Worm (Caenorhabditis elegans) whole organism, L1 larva: ENCODE data around the gene Y45G5AM.5.
A peak's percentile ranks its signal among the peaks of the same experiment; 100 is the strongest.

Source experiments
- C34B4.2 ChIP-seq: sonication (generic microtip); optimal IDR thresholded peaks from 2 replicates; lab custom pipeline; 2017; ENCODE audit warnings: mild to moderate bottlenecking, missing genetic modification characterization, missing compliant biosample characterization
- Y116A8C.19 ChIP-seq: sonication (generic microtip); optimal IDR thresholded peaks from 2 replicates; lab custom pipeline; 2016; ENCODE audit warnings: missing compliant biosample characterization, missing genetic modification characterization, borderline replicate concordance
- aha-1 ChIP-seq: fragments of 150-350 bp; optimal IDR thresholded peaks from 2 replicates; lab custom pipeline; 2014; ENCODE audit warnings: missing biosample characterization, missing genetic modification characterization
- alr-1 ChIP-seq: fragments of 200-800 bp; sonication (Bioruptor generic); optimal IDR thresholded peaks from 2 replicates; lab custom pipeline; 2018; ENCODE audit warnings: borderline replicate concordance, mild to moderate bottlenecking, missing genetic modification characterization, missing compliant biosample characterization
- ces-1 ChIP-seq: fragments of 150-350 bp; optimal IDR thresholded peaks from 2 replicates; lab custom pipeline; 2014; ENCODE audit warnings: missing biosample characterization, missing genetic modification reagents, missing genetic modification characterization
- dpl-1 ChIP-seq, 3 experiments: fragments of 150-350 bp in 2 of 3; sonication (generic microtip) in 1 of 3; optimal IDR thresholded peaks; 2 replicates each; lab custom pipeline; 2014 to 2017; ENCODE audit warnings: missing biosample characterization in 3 of 3, missing genetic modification characterization in 3 of 3, missing genetic modification reagents in 3 of 3
- dsc-1 ChIP-seq: sonication (generic microtip); optimal IDR thresholded peaks from 2 replicates; lab custom pipeline; 2016; ENCODE audit warnings: mild to moderate bottlenecking, missing genetic modification characterization, missing compliant biosample characterization
- efl-1 ChIP-seq, 4 experiments: fragments of 150-350 bp; optimal IDR thresholded peaks in 3 of 4; peaks in 1 of 4; 1 replicate in 1 of 4; 2 replicates in 3 of 4; lab custom pipeline; 2014; ENCODE audit warnings: missing biosample characterization in 2 of 4, missing genetic modification characterization in 2 of 4, missing genetic modification reagents in 2 of 4
- efl-3 ChIP-seq: fragments of 200-800 bp; sonication (Bioruptor generic); optimal IDR thresholded peaks from 2 replicates; lab custom pipeline; 2018; ENCODE audit warnings: mild to moderate bottlenecking, missing genetic modification characterization, missing compliant biosample characterization
- egl-27 ChIP-seq, 2 experiments: fragments of 150-350 bp in 1 of 2; sonication (generic microtip); optimal IDR thresholded peaks; 3 replicates each; lab custom pipeline; 2017 to 2018; ENCODE audit warnings: missing biosample characterization in 2 of 2, missing genetic modification characterization in 2 of 2, missing genetic modification reagents in 2 of 2
- elt-2 ChIP-seq: sonication (generic microtip); optimal IDR thresholded peaks from 2 replicates; lab custom pipeline; 2016; ENCODE audit warnings: missing genetic modification characterization, mild to moderate bottlenecking, inconsistent platforms, missing compliant biosample characterization, missing genetic modification reagents
- elt-3 ChIP-seq, 6 experiments: fragments of 150-350 bp in 1 of 6; sonication (generic microtip); optimal IDR thresholded peaks; 2 replicates each; lab custom pipeline; 2017 to 2018; ENCODE audit warnings: missing biosample characterization in 6 of 6, missing genetic modification characterization in 6 of 6, inconsistent platforms in 1 of 6
- fkh-8 ChIP-seq: sonication (generic microtip); optimal IDR thresholded peaks from 2 replicates; lab custom pipeline; 2016; ENCODE audit warnings: mild to moderate bottlenecking, missing genetic modification characterization, missing compliant biosample characterization
- hlh-17 ChIP-seq: fragments of 200-800 bp; sonication (Bioruptor generic); optimal IDR thresholded peaks from 2 replicates; lab custom pipeline; 2018; ENCODE audit warnings: missing genetic modification characterization, mild to moderate bottlenecking, missing compliant biosample characterization, moderate library complexity, borderline replicate concordance
- irx-1 ChIP-seq: sonication (generic microtip); optimal IDR thresholded peaks from 2 replicates; lab custom pipeline; 2016; ENCODE audit warnings: missing genetic modification characterization, missing compliant biosample characterization
- isw-1 ChIP-seq: fragments of 200-800 bp; sonication (Bioruptor generic); IDR thresholded peaks from 2 replicates; pipeline ENCODE4 v1.3.6; 2022; ENCODE audit warnings: missing genetic modification characterization, missing compliant biosample characterization
- lin-13 ChIP-seq: fragments of 150-350 bp; optimal IDR thresholded peaks from 2 replicates; lab custom pipeline; 2014; ENCODE audit warnings: missing biosample characterization, missing genetic modification reagents, missing genetic modification characterization
- lin-14 ChIP-seq: fragments of 200-800 bp; sonication (Bioruptor generic); optimal IDR thresholded peaks from 2 replicates; lab custom pipeline; 2018; ENCODE audit warnings: mild to moderate bottlenecking, missing genetic modification characterization, moderate library complexity, missing compliant biosample characterization
- lin-35 ChIP-seq, 2 experiments: fragments of 150-350 bp; optimal IDR thresholded peaks; 2 replicates each; lab custom pipeline; 2014; ENCODE audit warnings: missing biosample characterization in 2 of 2, missing genetic modification characterization in 2 of 2, missing genetic modification reagents in 2 of 2
- lir-3 ChIP-seq: sonication (generic microtip); optimal IDR thresholded peaks from 2 replicates; lab custom pipeline; 2016; ENCODE audit warnings: mild to moderate bottlenecking, missing genetic modification characterization, moderate library complexity, missing compliant biosample characterization; ENCODE audit not compliant: poor library complexity
- mdl-1 ChIP-seq, 2 experiments: fragments of 150-350 bp; optimal IDR thresholded peaks; 2 replicates each; lab custom pipeline; 2014 to 2017; ENCODE audit warnings: missing biosample characterization in 2 of 2, missing genetic modification characterization in 2 of 2, inconsistent platforms in 1 of 2
- nhr-11 ChIP-seq: fragments of 150-350 bp; optimal IDR thresholded peaks from 2 replicates; lab custom pipeline; 2014; ENCODE audit warnings: missing biosample characterization, missing genetic modification characterization
- nhr-19 ChIP-seq: fragments of 200-800 bp; sonication (Bioruptor generic); conservative IDR thresholded peaks from 2 replicates; pipeline ENCODE4 v1.3.6; 2022; ENCODE audit warnings: missing genetic modification characterization, missing compliant biosample characterization
- nhr-20 ChIP-seq: sonication (generic microtip); optimal IDR thresholded peaks from 2 replicates; lab custom pipeline; 2016; ENCODE audit warnings: mild to moderate bottlenecking, missing genetic modification characterization, missing compliant biosample characterization
- nhr-28 ChIP-seq: fragments of 150-350 bp; optimal IDR thresholded peaks from 2 replicates; lab custom pipeline; 2014; ENCODE audit warnings: missing biosample characterization, missing genetic modification characterization
- nhr-47 ChIP-seq: sonication (generic microtip); optimal IDR thresholded peaks from 2 replicates; lab custom pipeline; 2016; ENCODE audit warnings: mild to moderate bottlenecking, missing genetic modification characterization, moderate library complexity, missing compliant biosample characterization
- nhr-71 ChIP-seq: sonication (generic microtip); optimal IDR thresholded peaks from 2 replicates; lab custom pipeline; 2016; ENCODE audit warnings: mild to moderate bottlenecking, missing genetic modification characterization, moderate library complexity, missing compliant biosample characterization
- nhr-76 ChIP-seq: sonication (generic microtip); optimal IDR thresholded peaks from 2 replicates; lab custom pipeline; 2017; ENCODE audit warnings: missing biosample characterization, missing genetic modification characterization
- nhr-84 ChIP-seq: sonication (generic microtip); optimal IDR thresholded peaks from 2 replicates; lab custom pipeline; 2017; ENCODE audit warnings: missing biosample characterization, missing genetic modification characterization
- nhr-90 ChIP-seq: sonication (generic microtip); optimal IDR thresholded peaks from 2 replicates; lab custom pipeline; 2016; ENCODE audit warnings: mild to moderate bottlenecking, missing genetic modification characterization, missing compliant biosample characterization; ENCODE audit not compliant: poor library complexity
- pag-3 ChIP-seq: sonication (generic microtip); optimal IDR thresholded peaks from 2 replicates; lab custom pipeline; 2017; ENCODE audit warnings: missing genetic modification characterization, mild to moderate bottlenecking, missing compliant biosample characterization, antibody characterized with exemption, borderline replicate concordance; ENCODE audit not compliant: insufficient read depth
- skn-1 ChIP-seq: fragments of 150-350 bp; optimal IDR thresholded peaks from 2 replicates; lab custom pipeline; 2014; ENCODE audit warnings: missing biosample characterization, missing genetic modification characterization
- snpc-4 ChIP-seq: fragments of 150-350 bp; optimal IDR thresholded peaks from 2 replicates; lab custom pipeline; 2014; ENCODE audit warnings: missing biosample characterization, missing genetic modification characterization
- snu-23 ChIP-seq: sonication (generic microtip); optimal IDR thresholded peaks from 2 replicates; lab custom pipeline; 2016; ENCODE audit warnings: missing genetic modification characterization, missing compliant biosample characterization
- sox-4 ChIP-seq: sonication (generic microtip); optimal IDR thresholded peaks from 2 replicates; lab custom pipeline; 2016; ENCODE audit warnings: missing genetic modification characterization, missing compliant biosample characterization
- swsn-7 ChIP-seq: sonication (generic microtip); optimal IDR thresholded peaks from 2 replicates; lab custom pipeline; 2016; ENCODE audit warnings: missing genetic modification characterization, missing compliant biosample characterization
- tlp-1 ChIP-seq: fragments of 150-350 bp; optimal IDR thresholded peaks from 2 replicates; lab custom pipeline; 2014; ENCODE audit warnings: missing biosample characterization, missing genetic modification characterization
- unc-130 ChIP-seq: fragments of 150-350 bp; optimal IDR thresholded peaks from 2 replicates; lab custom pipeline; 2017; ENCODE audit warnings: missing biosample characterization, missing genetic modification characterization, inconsistent platforms
- unc-62 ChIP-seq: fragments of 150-350 bp; optimal IDR thresholded peaks from 2 replicates; lab custom pipeline; 2014; ENCODE audit warnings: missing biosample characterization, missing genetic modification reagents, missing genetic modification characterization
- unc-86 ChIP-seq: sonication (generic microtip); optimal IDR thresholded peaks from 2 replicates; lab custom pipeline; 2016; ENCODE audit warnings: missing genetic modification characterization, missing compliant biosample characterization
- unc-98 ChIP-seq: fragments of 200-800 bp; sonication (Bioruptor generic); IDR thresholded peaks from 2 replicates; pipeline ENCODE4 v1.3.6; 2022; ENCODE audit warnings: missing genetic modification characterization, missing compliant biosample characterization
- xbp-1 ChIP-seq: sonication (generic microtip); optimal IDR thresholded peaks from 2 replicates; lab custom pipeline; 2016; ENCODE audit warnings: missing genetic modification characterization, missing compliant biosample characterization
- zip-4 ChIP-seq: fragments of 200-800 bp; sonication (Bioruptor generic); optimal IDR thresholded peaks from 2 replicates; lab custom pipeline; 2018; ENCODE audit warnings: mild to moderate bottlenecking, missing genetic modification characterization, moderate library complexity, missing compliant biosample characterization
- ztf-11 ChIP-seq, 2 experiments: sonication (generic microtip); optimal IDR thresholded peaks; 2 replicates each; lab custom pipeline; 2016 to 2017; ENCODE audit warnings: missing genetic modification characterization in 2 of 2, missing biosample characterization in 1 of 2, missing compliant biosample characterization in 1 of 2
- ztf-4 ChIP-seq: fragments of 150-350 bp; optimal IDR thresholded peaks from 2 replicates; lab custom pipeline; 2014; ENCODE audit warnings: missing biosample characterization, missing genetic modification characterization

Y45G5AM.5 gene

DNA sequence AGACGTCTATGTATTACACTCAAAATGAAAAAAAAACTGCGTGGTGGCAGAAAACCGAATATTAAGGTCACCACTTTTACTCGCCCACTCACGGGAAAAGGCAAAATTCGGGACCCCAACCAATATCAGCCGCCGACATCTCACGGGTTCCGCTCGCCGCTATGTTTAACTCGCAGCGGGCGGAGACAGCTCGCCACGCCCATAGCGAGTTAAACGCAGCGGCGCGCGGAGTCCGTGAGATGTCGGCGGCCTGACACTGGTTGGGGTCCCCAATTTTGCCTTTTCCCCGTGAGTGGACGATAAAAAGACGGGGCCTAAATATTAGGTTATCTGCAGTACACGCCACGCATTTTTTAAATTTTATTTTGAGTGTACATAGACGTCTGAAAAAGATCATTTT is 22.4 kb downstream of the Y45G5AM.5 start:
- no peak for TF ChIP-seq swsn-7
- TF ChIP-seq efl-1 (optimal IDR thresholded peaks at IDR 0.05; lab: Kevin White, UChicago) = no peak
- TF ChIP-seq efl-1 (GFP tag; optimal IDR thresholded peaks at IDR 0.05 in 1 of 2; lab: Kevin White, UChicago) = peak in 1 of 2 experiments; percentile 52
- peak; percentile 32 for TF ChIP-seq snpc-4 (tag; lab: Kevin White, UChicago)

DNA sequence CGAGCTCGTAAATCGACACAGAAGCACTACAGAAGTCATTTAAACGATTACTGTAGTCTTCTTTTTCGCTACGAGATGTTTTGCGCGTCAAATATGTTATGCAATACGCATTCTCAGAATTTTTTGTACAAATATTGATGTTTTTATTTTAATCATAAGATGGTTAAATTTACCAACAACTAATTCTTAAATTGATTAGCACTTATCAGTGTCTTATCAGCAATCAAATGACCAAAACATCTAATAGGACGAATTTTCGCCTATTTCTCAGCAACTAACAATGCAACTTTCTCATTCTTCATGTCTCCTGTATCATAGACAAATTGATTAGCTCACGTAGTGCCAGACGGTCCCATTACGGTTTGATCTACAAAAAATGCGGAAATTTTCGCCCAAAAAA is 25.7 kb downstream of the Y45G5AM.5 start:
- TF ChIP-seq unc-98 (no peak), lin-13 (no peak), unc-130 (tag; lab: Kevin White, UChicago) (no peak), elt-2 (no peak), egl-27 (tag; optimal IDR thresholded peaks at IDR 0.05; lab: Kevin White, UChicago) (no peak), nhr-47 (tag; lab: Kevin White, UChicago) (no peak), ces-1 (no peak), nhr-20 (tag; lab: Kevin White, UChicago) (no peak), C34B4.2 (tag; lab: Kevin White, UChicago) (no peak), swsn-7 (no peak)

DNA sequence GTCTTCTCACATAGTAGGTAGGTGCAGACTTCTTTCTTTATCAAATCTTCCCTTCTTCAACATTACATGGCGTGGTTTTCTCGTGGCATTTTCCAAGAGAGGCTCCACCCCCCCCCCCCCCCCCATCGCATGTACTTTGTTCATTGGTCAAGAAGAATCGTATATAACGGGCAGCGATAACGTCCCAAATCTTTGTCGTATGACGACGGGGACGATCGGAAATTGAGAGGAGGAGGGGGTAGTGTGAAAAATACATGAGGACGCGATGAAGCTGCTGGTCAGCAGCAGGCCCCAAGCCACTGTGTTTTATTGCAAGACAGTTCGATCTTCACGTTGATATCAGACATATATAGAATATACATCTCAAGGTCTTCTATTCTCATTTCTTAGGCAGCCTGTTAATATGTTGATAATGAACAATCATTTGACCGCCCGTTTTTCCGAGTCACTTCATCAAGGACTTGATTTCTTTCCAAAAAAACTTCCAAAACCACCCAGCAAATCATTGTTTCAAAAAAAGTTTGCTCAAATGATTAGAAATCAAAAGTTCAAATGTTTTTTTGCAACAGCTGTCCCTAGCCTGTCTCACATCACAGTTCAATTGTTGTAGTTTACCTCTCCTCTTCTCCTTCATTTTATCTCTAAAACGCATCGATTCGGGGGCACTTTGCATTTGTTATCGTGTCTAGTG is 26.4 kb downstream of the Y45G5AM.5 start:
- no peak for TF ChIP-seq zip-4 (GFP tag; lab: Kevin White, UChicago)
- TF ChIP-seq nhr-71 = peak; percentile 78
- TF ChIP-seq nhr-84 (tag; lab: Kevin White, UChicago) = no peak
- no peak for TF ChIP-seq lir-3 (tag; lab: Kevin White, UChicago)
- no peak for TF ChIP-seq nhr-76 (tag; lab: Kevin White, UChicago)
- TF ChIP-seq tlp-1 = no peak
- no peak for TF ChIP-seq sox-4 (tag; lab: Kevin White, UChicago)
- no peak for TF ChIP-seq fkh-8 (tag; lab: Kevin White, UChicago)
- TF ChIP-seq unc-86 (tag; lab: Kevin White, UChicago) = no peak
- TF ChIP-seq aha-1 = no peak
- TF ChIP-seq dsc-1 (tag; lab: Kevin White, UChicago) = no peak
- TF ChIP-seq mdl-1 (tag; optimal IDR thresholded peaks at IDR 0.05; lab: Kevin White, UChicago) = peak in 1 of 2 experiments; percentile 20
- no peak for TF ChIP-seq irx-1 (tag; lab: Kevin White, UChicago)
- no peak for TF ChIP-seq nhr-28 (tag; lab: Kevin White, UChicago)
- TF ChIP-seq alr-1 (tag; lab: Kevin White, UChicago) = no peak
- peak in 1 of 3 experiments; percentile 19 for TF ChIP-seq dpl-1 (GFP tag; optimal IDR thresholded peaks at IDR 0.05; lab: Kevin White, UChicago)
- no peak for TF ChIP-seq isw-1 (GFP tag; lab: Robert Waterston, UW)
- TF ChIP-seq C34B4.2 (tag; lab: Kevin White, UChicago) = no peak
- peak; percentile 70 for TF ChIP-seq elt-2
- no peak for TF ChIP-seq ztf-11 (tag; optimal IDR thresholded peaks at IDR 0.05; lab: Kevin White, UChicago)
- TF ChIP-seq efl-1 (optimal IDR thresholded peaks at IDR 0.05; lab: Kevin White, UChicago) = no peak
- TF ChIP-seq efl-1 (GFP tag; optimal IDR thresholded peaks at IDR 0.05 in 1 of 2; lab: Kevin White, UChicago) = no peak
- no peak for TF ChIP-seq unc-62 (GFP tag; lab: Kevin White, UChicago)
- TF ChIP-seq xbp-1 (tag; lab: Kevin White, UChicago) = peak; percentile 12
- TF ChIP-seq hlh-17 = no peak
- TF ChIP-seq nhr-11 (tag; lab: Kevin White, UChicago) = no peak
- TF ChIP-seq unc-130 (tag; lab: Kevin White, UChicago) = no peak
- TF ChIP-seq skn-1 = no peak
- TF ChIP-seq lin-35 (GFP tag; optimal IDR thresholded peaks at IDR 0.05; lab: Kevin White, UChicago) = peak in 1 of 2 experiments; percentile 1
- TF ChIP-seq elt-3 (tag; optimal IDR thresholded peaks at IDR 0.05; lab: Kevin White, UChicago) = no peak
- peak; percentile 57 for TF ChIP-seq nhr-90 (tag; lab: Kevin White, UChicago)
- peak; percentile 32 for TF ChIP-seq nhr-47 (tag; lab: Kevin White, UChicago)
- peak; percentile 68 for TF ChIP-seq nhr-19 (GFP tag; lab: Robert Waterston, UW)
- no peak for TF ChIP-seq egl-27 (tag; optimal IDR thresholded peaks at IDR 0.05; lab: Kevin White, UChicago)
- no peak for TF ChIP-seq pag-3 (tag; lab: Kevin White, UChicago)
- TF ChIP-seq snu-23 = peak; percentile 36
- no peak for TF ChIP-seq swsn-7
- no peak for TF ChIP-seq Y116A8C.19 (tag; lab: Kevin White, UChicago)
- TF ChIP-seq efl-3 (GFP tag; lab: Kevin White, UChicago) = no peak
- peak; percentile 78 for TF ChIP-seq lin-14
- no peak for TF ChIP-seq ztf-4 (tag; lab: Kevin White, UChicago)
